Worm (Caenorhabditis elegans) whole organism, young adult: ENCODE data around the gene med-1.

Experiments used
- C17E4.6 ChIP-seq: fragments of 200-800 bp; sonication (Bioruptor generic); IDR thresholded peaks from 2 replicates; pipeline ENCODE4 v1.3.6; 2022; ENCODE audit warnings: missing genetic modification reagents, missing genetic modification characterization, missing compliant biosample characterization
- D2030.7 ChIP-seq: fragments of 200-800 bp; sonication (Bioruptor generic); IDR thresholded peaks from 2 replicates; pipeline ENCODE4 v1.3.6; 2022; ENCODE audit warnings: missing genetic modification reagents, missing genetic modification characterization, missing compliant biosample characterization
- F49E8.2 ChIP-seq: sonication (generic microtip); optimal IDR thresholded peaks from 3 replicates; lab custom pipeline; 2017; ENCODE audit warnings: missing genetic modification characterization, mild to moderate bottlenecking, missing compliant biosample characterization, antibody characterized with exemption, moderate library complexity; ENCODE audit not compliant: insufficient read depth
- K12H6.12 ChIP-seq: fragments of 200-800 bp; sonication (Bioruptor generic); optimal IDR thresholded peaks from 2 replicates; lab custom pipeline; 2018; ENCODE audit warnings: mild to moderate bottlenecking, missing genetic modification characterization, missing compliant biosample characterization
- cebp-2 ChIP-seq: fragments of 200-800 bp; sonication (Bioruptor generic); IDR thresholded peaks from 2 replicates; pipeline ENCODE4 v1.3.6; 2022; ENCODE audit warnings: missing genetic modification characterization, missing compliant biosample characterization
- efl-1 ChIP-seq: fragments of 150-350 bp; optimal IDR thresholded peaks from 2 replicates; lab custom pipeline; 2014; ENCODE audit warnings: missing biosample characterization, missing genetic modification reagents, missing genetic modification characterization
- ets-4 ChIP-seq: fragments of 200-800 bp; sonication (Bioruptor generic); optimal IDR thresholded peaks from 2 replicates; lab custom pipeline; 2018; ENCODE audit warnings: mild to moderate bottlenecking, missing genetic modification characterization, missing compliant biosample characterization
- let-526 ChIP-seq: fragments of 200-800 bp; sonication (Bioruptor generic); IDR thresholded peaks from 2 replicates; pipeline ENCODE4 v1.3.6; 2022; ENCODE audit warnings: missing genetic modification reagents, missing genetic modification characterization, missing compliant biosample characterization
- lsy-27 ChIP-seq: sonication (generic microtip); optimal IDR thresholded peaks from 2 replicates; lab custom pipeline; 2017; ENCODE audit warnings: missing genetic modification characterization, mild to moderate bottlenecking, missing compliant biosample characterization, antibody characterized with exemption, missing genotype, borderline replicate concordance; ENCODE audit not compliant: insufficient read depth
- mel-28 ChIP-seq: sonication (generic microtip); optimal IDR thresholded peaks from 2 replicates; lab custom pipeline; 2016; ENCODE audit warnings: borderline replicate concordance, mild to moderate bottlenecking, missing genetic modification characterization, missing compliant biosample characterization
- nhr-90 ChIP-seq: sonication (generic microtip); optimal IDR thresholded peaks from 2 replicates; lab custom pipeline; 2016; ENCODE audit warnings: missing genotype, mild to moderate bottlenecking, missing genetic modification characterization, missing compliant biosample characterization
- xnd-1 ChIP-seq: sonication (generic microtip); optimal IDR thresholded peaks from 2 replicates; lab custom pipeline; 2016; ENCODE audit warnings: missing genotype, missing genetic modification reagents, missing genetic modification characterization, missing compliant biosample characterization

- TF ChIP-seq ets-4 (GFP tag; lab: Kevin White, UChicago) (no peak), F49E8.2 (tag; lab: Kevin White, UChicago) (no peak), cebp-2 (GFP tag; lab: Robert Waterston, UW) (no peak), lsy-27 (tag; lab: Kevin White, UChicago) (no peak), mel-28 (tag; lab: Kevin White, UChicago) (no peak), efl-1 (GFP tag; lab: Kevin White, UChicago) (no peak), let-526 (GFP tag; lab: Robert Waterston, UW) (no peak), nhr-90 (tag; lab: Kevin White, UChicago) (no peak), C17E4.6 (GFP tag; lab: Robert Waterston, UW) (no peak), xnd-1 (tag; lab: Kevin White, UChicago) (no peak), D2030.7 (GFP tag; lab: Robert Waterston, UW) (no peak), K12H6.12 (tag; lab: Kevin White, UChicago) (no peak)
Observed at ce11 chrX:12463504-12463903, 33.1 kb downstream of the med-1 start, which contains the start of gene T18D3.5.
